Fruit fly (Drosophila melanogaster) S2 (cell line): ENCODE results near the gene CG11600.

Experiments used
- CG8478 ChIP-seq: fragments of >200 bp; optimal IDR thresholded peaks from 2 replicates; lab custom pipeline; 2018
- CTCF ChIP-seq, 2 experiments: fragments of >200 bp; optimal IDR thresholded peaks; 2 replicates each; lab custom pipeline; 2018

The CG11600 gene

DNA sequence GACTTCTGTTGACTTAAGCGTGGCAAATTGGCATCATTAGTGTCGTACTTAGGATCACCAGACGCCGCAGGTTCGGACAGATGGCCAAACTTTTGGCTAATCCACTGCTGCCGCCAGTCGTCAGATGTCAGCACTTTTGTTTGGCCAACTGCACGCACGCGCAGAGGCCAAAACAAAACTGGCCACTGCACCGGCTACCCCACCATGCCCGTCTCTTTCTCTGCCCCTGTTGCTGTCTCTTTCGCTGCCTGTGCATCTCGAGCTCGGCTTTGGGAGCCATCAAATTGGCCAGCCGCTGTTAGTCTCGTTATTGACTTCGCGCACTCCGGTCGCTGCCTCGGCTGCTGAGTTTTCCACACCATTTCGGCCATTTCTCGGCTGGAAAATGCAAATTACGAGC, 26.2 kb downstream of the CG11600 start, which contains the start of gene CG14395:
Gene CG14395, plus strand, starts transcription at position 301 of the 400 bp plus-strand sequence.
- TF ChIP-seq CG8478 (lab: Kevin White, UChicago) (no peak), CTCF (optimal IDR thresholded peaks at IDR 0.05; lab: Kevin White, UChicago) (no peak)

DNA sequence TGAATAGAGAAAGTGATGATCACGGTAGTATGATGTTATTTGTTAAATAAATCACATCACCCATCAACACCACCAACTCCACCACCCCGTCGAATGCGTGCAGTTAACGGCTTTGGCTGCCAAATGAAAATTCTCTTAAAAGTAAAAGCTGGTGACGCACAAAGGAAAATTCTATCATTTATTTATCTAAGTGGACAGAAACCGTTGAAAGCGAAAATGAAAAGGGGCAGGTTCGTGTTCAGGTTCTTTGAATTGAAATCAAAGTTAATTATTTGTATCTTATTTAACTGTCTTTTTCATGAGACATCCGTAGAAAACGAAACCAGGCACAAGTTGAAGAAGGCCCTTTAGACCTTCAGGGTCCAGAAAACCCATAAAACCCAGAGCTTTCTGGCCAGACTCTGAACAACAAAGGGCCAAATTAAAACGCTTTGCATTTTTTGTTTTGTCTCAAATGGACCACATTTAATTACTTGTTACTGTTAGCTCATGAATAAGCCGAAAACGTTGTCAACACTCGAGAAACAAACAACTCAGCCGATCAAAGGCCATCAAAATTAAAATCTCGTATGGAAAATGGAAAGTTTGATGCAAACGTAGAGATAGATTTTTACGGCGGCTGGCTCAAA, 30.0 kb downstream of the CG11600 start:
- TF ChIP-seq CG8478 (lab: Kevin White, UChicago) (no peak), CTCF (optimal IDR thresholded peaks at IDR 0.05; lab: Kevin White, UChicago) (no peak)

DNA sequence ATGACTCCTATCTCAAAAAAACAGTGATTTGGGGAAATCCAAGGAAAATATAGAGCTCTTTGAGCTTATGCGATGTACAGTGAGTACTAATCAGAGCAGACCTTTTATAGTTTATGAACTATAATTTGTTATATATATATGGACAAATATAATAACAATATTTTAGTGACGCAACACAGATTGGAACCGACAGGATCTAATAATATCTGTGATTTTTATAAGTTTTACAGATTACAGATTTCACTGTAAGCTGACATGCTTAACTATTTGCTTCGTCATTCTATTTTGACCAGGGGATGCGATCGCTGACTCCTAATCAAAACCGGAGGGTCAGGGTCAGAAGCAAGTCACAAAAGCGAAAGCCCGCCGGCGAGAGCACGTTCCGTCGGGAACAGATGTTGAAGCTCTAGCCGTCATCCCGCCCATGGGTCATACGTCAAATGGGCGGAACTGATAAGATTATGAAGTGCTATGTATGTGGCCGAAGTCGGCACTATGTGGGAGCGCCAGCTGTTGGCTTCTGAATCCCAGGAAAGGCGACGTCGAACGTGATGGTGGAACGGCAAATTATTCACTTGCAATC, 37.8 kb downstream of the CG11600 start, which contains the start of gene Gnmt:
Gene Gnmt, plus strand, starts transcription at position 568 of the 583 bp plus-strand sequence.
- TF ChIP-seq CG8478 (lab: Kevin White, UChicago) (no peak), CTCF (optimal IDR thresholded peaks at IDR 0.05; lab: Kevin White, UChicago) (no peak)

DNA sequence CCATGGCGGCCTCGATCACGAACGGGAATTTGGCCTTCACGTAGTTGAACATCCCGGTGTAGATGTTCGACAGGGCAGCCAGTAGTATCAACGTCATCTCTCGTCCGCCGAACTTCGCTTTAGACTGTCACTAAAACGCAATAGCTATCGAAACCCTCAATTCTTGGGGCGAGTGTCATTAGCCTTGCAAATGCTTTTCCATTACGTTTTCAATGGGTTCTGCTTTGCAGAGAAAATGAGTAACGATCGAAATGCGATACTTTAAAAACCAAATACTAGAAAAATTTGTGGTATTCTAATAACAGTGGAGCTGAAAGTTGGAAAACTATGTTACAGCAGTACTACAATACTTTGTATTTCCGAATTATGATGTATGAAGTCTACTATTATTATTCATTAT, 39.8 kb downstream of the CG11600 start, which contains the start of gene CG43630:
Gene CG43630, minus strand, starts transcription at position 101 of the 400 bp plus-strand sequence.
- TF ChIP-seq CG8478 (lab: Kevin White, UChicago): no peak
- TF ChIP-seq CTCF (optimal IDR thresholded peaks at IDR 0.05; lab: Kevin White, UChicago): no peak

DNA sequence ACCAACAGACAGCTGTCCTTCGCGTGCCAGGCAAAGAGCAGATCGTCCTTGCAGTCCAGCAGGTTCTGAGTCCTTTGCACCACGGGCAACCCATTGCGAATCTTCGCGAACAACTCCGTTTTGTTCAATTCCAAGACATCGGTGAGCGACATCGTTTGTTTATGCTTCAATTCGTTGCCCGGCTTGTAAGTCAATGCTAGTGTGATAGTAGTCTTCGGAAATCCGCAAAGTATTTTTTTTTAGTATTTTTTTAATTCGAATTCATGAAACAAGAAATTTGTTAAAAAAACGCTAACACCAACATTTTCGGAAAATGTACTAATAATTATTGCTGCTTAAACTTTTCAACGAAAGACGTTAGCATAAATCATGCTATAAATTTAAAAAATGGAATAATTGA, 42.5 kb downstream of the CG11600 start, which contains the start of gene mbo:
Gene mbo, minus strand, starts transcription at position 203 of the 400 bp plus-strand sequence.
- no peak for TF ChIP-seq CG8478 (lab: Kevin White, UChicago)
- no peak for TF ChIP-seq CTCF (optimal IDR thresholded peaks at IDR 0.05; lab: Kevin White, UChicago)

DNA sequence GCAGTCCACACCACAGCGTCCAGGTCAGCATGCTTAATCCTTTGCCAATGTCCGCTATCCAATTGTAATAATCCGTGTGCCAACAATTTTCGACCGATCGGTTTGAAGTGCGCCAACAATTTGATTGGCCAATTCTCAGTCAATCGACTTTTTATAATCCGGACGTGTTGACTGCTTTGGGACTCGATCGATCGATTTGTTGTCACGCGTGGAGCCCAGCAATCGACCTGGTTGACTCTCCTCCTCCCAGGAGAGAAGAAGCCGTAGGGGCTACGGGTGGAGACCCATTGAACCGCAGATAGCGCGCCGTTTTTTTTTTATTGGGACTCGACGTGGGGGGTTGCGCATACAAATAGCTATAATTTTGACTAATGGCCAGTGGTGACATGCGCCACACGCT, 44.9 kb downstream of the CG11600 start, which contains the start of gene Cyp313a4:
Gene Cyp313a4, minus strand, starts transcription at position 101 of the 400 bp plus-strand sequence.
- no peak for TF ChIP-seq CTCF (optimal IDR thresholded peaks at IDR 0.05; lab: Kevin White, UChicago)
- no peak for TF ChIP-seq CG8478 (lab: Kevin White, UChicago)

DNA sequence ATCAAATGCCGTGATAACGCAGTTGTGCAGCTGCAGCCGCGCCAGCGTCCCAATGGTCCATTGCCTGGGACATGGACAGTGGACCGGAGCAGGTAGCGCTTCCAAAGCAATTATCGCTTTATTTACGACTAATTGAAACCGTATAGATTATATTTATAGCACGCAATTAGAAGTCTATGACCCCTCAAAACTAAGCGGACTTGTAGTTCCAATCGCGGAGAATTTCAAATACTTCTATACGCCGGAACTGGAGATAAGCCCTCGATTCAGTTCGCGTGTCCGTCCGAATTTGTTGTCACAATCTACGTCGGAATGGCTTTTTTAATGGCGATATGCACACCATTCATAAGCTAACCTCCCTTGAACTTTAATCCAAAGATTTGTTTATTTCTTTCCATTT, 49.0 kb downstream of the CG11600 start:
- TF ChIP-seq CTCF (optimal IDR thresholded peaks at IDR 0.05; lab: Kevin White, UChicago) (no peak), CG8478 (lab: Kevin White, UChicago) (no peak)
